Fruit fly (Drosophila melanogaster) whole organism, embryonic: ENCODE measurements around the gene CG10055.

Experiments used
- CG11723 ChIP-seq: fragments of 200-800 bp; sonication (Bioruptor generic); optimal IDR thresholded peaks from 2 replicates; lab custom pipeline; 2017; ENCODE audit warnings: missing biosample characterization, mild to moderate bottlenecking, missing genetic modification characterization
- CG15479 ChIP-seq: fragments of 200-800 bp; sonication (Bioruptor generic); optimal IDR thresholded peaks from 3 replicates; lab custom pipeline; 2019; ENCODE audit warnings: missing biosample characterization, mild to moderate bottlenecking, missing genetic modification characterization, moderate library complexity
- CG1832 ChIP-seq: fragments of 200-800 bp; sonication (Bioruptor generic); optimal IDR thresholded peaks from 2 replicates; lab custom pipeline; 2017; ENCODE audit warnings: missing biosample characterization, mild to moderate bottlenecking, missing genetic modification characterization, inconsistent platforms
- CG2116 ChIP-seq: fragments of 200-800 bp; sonication (Bioruptor generic); optimal IDR thresholded peaks from 3 replicates; lab custom pipeline; 2018; ENCODE audit warnings: missing biosample characterization, mild to moderate bottlenecking, missing genetic modification characterization
- CG34224 ChIP-seq: fragments of 200-800 bp; sonication (Bioruptor generic); IDR thresholded peaks from 3 replicates; pipeline ENCODE4 v1.3.6; 2022; ENCODE audit warnings: missing biosample characterization, missing genetic modification characterization; ENCODE audit not compliant: partially characterized antibody
- CG34376 ChIP-seq: fragments of 200-800 bp; sonication (Bioruptor generic); optimal IDR thresholded peaks from 2 replicates; lab custom pipeline; 2018; ENCODE audit warnings: missing biosample characterization, mild to moderate bottlenecking, missing genetic modification characterization
- CG34422 ChIP-seq: fragments of 200-800 bp; sonication (Bioruptor generic); IDR thresholded peaks from 3 replicates; pipeline ENCODE4 v1.3.6; 2022; ENCODE audit warnings: missing biosample characterization, missing genetic modification characterization
- CG3838 ChIP-seq: fragments of 200-800 bp; sonication (Bioruptor generic); optimal IDR thresholded peaks from 3 replicates; lab custom pipeline; 2016; ENCODE audit warnings: missing biosample characterization, missing genetic modification characterization
- CG4360 ChIP-seq: fragments of 200-800 bp; sonication (Bioruptor generic); IDR thresholded peaks from 2 replicates; pipeline ENCODE4 v1.3.6; 2022; ENCODE audit warnings: missing biosample characterization, missing genetic modification characterization
- CG7357 ChIP-seq: fragments of 200-800 bp; sonication (Bioruptor generic); IDR thresholded peaks from 3 replicates; pipeline ENCODE4 v1.3.6; 2022; ENCODE audit warnings: missing biosample characterization, missing genetic modification characterization
- CG9215 ChIP-seq: fragments of 200-800 bp; sonication (Bioruptor generic); IDR thresholded peaks from 2 replicates; pipeline ENCODE4 v1.3.6; 2022; ENCODE audit warnings: missing biosample characterization, missing genetic modification characterization
- Camta ChIP-seq: fragments of 200-800 bp; sonication (Bioruptor generic); optimal IDR thresholded peaks from 2 replicates; lab custom pipeline; 2016; ENCODE audit warnings: missing biosample characterization, missing genetic modification characterization
- D ChIP-seq, 2 experiments: fragments of 200-800 bp in 1 of 2; fragments of >200 bp in 1 of 2; sonication (Bioruptor generic) in 1 of 2; optimal IDR thresholded peaks; 2 replicates in 1 of 2; 3 replicates in 1 of 2; lab custom pipeline; 2017; ENCODE audit warnings: mild to moderate bottlenecking in 1 of 2, missing biosample characterization in 1 of 2, missing genetic modification characterization in 1 of 2, missing genetic modification reagents in 1 of 2
- Dip2 ChIP-seq: fragments of 200-800 bp; sonication (Bioruptor generic); IDR thresholded peaks from 2 replicates; pipeline ENCODE4 v1.3.6; 2022; ENCODE audit warnings: missing biosample characterization, missing genetic modification characterization
- Eip74EF ChIP-seq, 2 experiments: fragments of 200-800 bp in 1 of 2; fragments of >200 bp in 1 of 2; sonication (Bioruptor generic) in 1 of 2; optimal IDR thresholded peaks; 2 replicates each; lab custom pipeline; 2017 to 2019; ENCODE audit warnings: missing biosample characterization in 2 of 2, missing genetic modification characterization in 2 of 2, mild to moderate bottlenecking in 1 of 2, moderate library complexity in 1 of 2
- Ets65A ChIP-seq: fragments of 200-800 bp; sonication (Bioruptor generic); peaks from one replicate; lab custom pipeline; 2016; ENCODE audit warnings: missing biosample characterization, missing genetic modification characterization
- H15 ChIP-seq: fragments of 200-800 bp; sonication (Bioruptor generic); IDR thresholded peaks from 3 replicates; pipeline ENCODE4 v1.3.6; 2022; ENCODE audit warnings: missing biosample characterization, missing genetic modification characterization
- H2.0 ChIP-seq: fragments of 200-800 bp; sonication (Bioruptor generic); IDR thresholded peaks from 2 replicates; pipeline ENCODE4 v1.3.6; 2022; ENCODE audit warnings: missing biosample characterization, missing genetic modification characterization
- HLH4C ChIP-seq: fragments of 200-800 bp; sonication (Bioruptor generic); IDR thresholded peaks from 3 replicates; pipeline ENCODE4 v1.3.6; 2022; ENCODE audit warnings: missing biosample characterization, missing genetic modification characterization; ENCODE audit not compliant: partially characterized antibody
- Hmr ChIP-seq: fragments of 200-800 bp; sonication (Bioruptor generic); optimal IDR thresholded peaks from 3 replicates; lab custom pipeline; 2017; ENCODE audit warnings: mild to moderate bottlenecking, missing biosample characterization, missing genetic modification reagents, missing genetic modification characterization
- Mad ChIP-seq: fragments of 200-800 bp; sonication (Bioruptor generic); optimal IDR thresholded peaks from 2 replicates; lab custom pipeline; 2016; ENCODE audit warnings: missing biosample characterization, missing genetic modification characterization
- Nf-YB ChIP-seq: fragments of 200-800 bp; sonication (Bioruptor generic); optimal IDR thresholded peaks from 3 replicates; lab custom pipeline; 2019; ENCODE audit warnings: missing biosample characterization, mild to moderate bottlenecking, missing genetic modification characterization, moderate library complexity
- Nf-YC ChIP-seq: fragments of 200-800 bp; optimal IDR thresholded peaks from 3 replicates; lab custom pipeline; 2019; ENCODE audit warnings: missing biosample characterization, mild to moderate bottlenecking, missing genetic modification characterization, moderate library complexity
- aop ChIP-seq: fragments of 200-800 bp; sonication (Bioruptor generic); IDR thresholded peaks from 2 replicates; pipeline ENCODE4 v1.3.6; 2022; ENCODE audit warnings: missing biosample characterization, missing genetic modification characterization
- chinmo ChIP-seq: fragments of 200-800 bp; sonication (Bioruptor generic); IDR thresholded peaks from 4 replicates; pipeline ENCODE4 v1.3.6; 2022; ENCODE audit warnings: missing biosample characterization, missing genetic modification characterization; ENCODE audit not compliant: partially characterized antibody
- dimm ChIP-seq: fragments of 200-800 bp; sonication (Bioruptor generic); IDR thresholded peaks from 2 replicates; pipeline ENCODE4 v1.3.6; 2022; ENCODE audit warnings: missing biosample characterization, missing genetic modification characterization
- dm ChIP-seq: fragments of 200-800 bp; sonication (Bioruptor generic); optimal IDR thresholded peaks from 3 replicates; lab custom pipeline; 2016; ENCODE audit warnings: missing biosample characterization, missing genetic modification characterization
- gcm ChIP-seq: fragments of 200-800 bp; sonication (Bioruptor generic); optimal IDR thresholded peaks from 2 replicates; lab custom pipeline; 2019; ENCODE audit warnings: missing biosample characterization, mild to moderate bottlenecking, missing genetic modification characterization, moderate library complexity
- gsb-n ChIP-seq: fragments of 200-800 bp; sonication (Bioruptor generic); optimal IDR thresholded peaks from 3 replicates; lab custom pipeline; 2018; ENCODE audit warnings: missing biosample characterization, mild to moderate bottlenecking, missing genetic modification characterization
- hb ChIP-seq: fragments of 200-800 bp; sonication (Bioruptor generic); IDR thresholded peaks from 3 replicates; pipeline ENCODE4 v1.3.6; 2022; ENCODE audit warnings: missing biosample characterization, missing genetic modification characterization; ENCODE audit not compliant: partially characterized antibody
- insv ChIP-seq, 2 experiments: fragments of 200-800 bp; sonication (Bioruptor generic); optimal IDR thresholded peaks; 3 replicates each; lab custom pipeline; 2016 to 2018; ENCODE audit warnings: missing biosample characterization in 2 of 2, missing genetic modification characterization in 2 of 2
- mld ChIP-seq: fragments of 200-800 bp; sonication (Bioruptor generic); IDR thresholded peaks from 3 replicates; pipeline ENCODE4 v1.3.6; 2022; ENCODE audit warnings: missing biosample characterization, missing genetic modification characterization; ENCODE audit not compliant: partially characterized antibody
- nau ChIP-seq: fragments of 200-800 bp; sonication (Bioruptor generic); optimal IDR thresholded peaks from 3 replicates; lab custom pipeline; 2017; ENCODE audit warnings: missing biosample characterization, mild to moderate bottlenecking, missing genetic modification characterization, missing genetic modification reagents
- nerfin-1 ChIP-seq: fragments of 200-800 bp; sonication (Bioruptor generic); optimal IDR thresholded peaks from 3 replicates; lab custom pipeline; 2019; ENCODE audit warnings: missing biosample characterization, mild to moderate bottlenecking, missing genetic modification characterization, moderate library complexity
- pita ChIP-seq: fragments of 200-800 bp; sonication (Bioruptor generic); optimal IDR thresholded peaks from 2 replicates; lab custom pipeline; 2017; ENCODE audit warnings: missing biosample characterization, mild to moderate bottlenecking, missing genetic modification characterization
- prd ChIP-seq, 3 experiments: fragments of >200 bp in 2 of 3; fragments of 200-800 bp in 1 of 3; sonication (Bioruptor generic) in 1 of 3; optimal IDR thresholded peaks in 2 of 3; IDR thresholded peaks in 1 of 3; 2 replicates in 2 of 3; 3 replicates in 1 of 3; pipeline versions ENCODE4 v1.3.6 to Lab custom; 2017 to 2022; ENCODE audit warnings: missing biosample characterization in 1 of 3, missing genetic modification characterization in 1 of 3
- pros ChIP-seq: fragments of 200-800 bp; sonication (Bioruptor generic); optimal IDR thresholded peaks from 3 replicates; lab custom pipeline; 2019; ENCODE audit warnings: missing biosample characterization, mild to moderate bottlenecking, missing genetic modification characterization, moderate library complexity
- seq ChIP-seq: fragments of 200-800 bp; sonication (Bioruptor generic); IDR thresholded peaks from 2 replicates; pipeline ENCODE4 v1.3.6; 2022; ENCODE audit warnings: missing biosample characterization, missing genetic modification characterization
- slou ChIP-seq: fragments of 200-800 bp; sonication (Bioruptor generic); optimal IDR thresholded peaks from 3 replicates; lab custom pipeline; 2016; ENCODE audit warnings: missing biosample characterization, missing genetic modification characterization
- ssp ChIP-seq: fragments of 200-800 bp; sonication (Bioruptor generic); IDR thresholded peaks from 2 replicates; pipeline ENCODE4 v1.3.6; 2022; ENCODE audit warnings: missing biosample characterization, missing genetic modification characterization
- tup ChIP-seq: fragments of 200-800 bp; sonication (Bioruptor generic); optimal IDR thresholded peaks from 2 replicates; lab custom pipeline; 2016; ENCODE audit warnings: missing biosample characterization, mild to moderate bottlenecking, missing genetic modification characterization, moderate library complexity
- yki ChIP-seq: fragments of >200 bp; optimal IDR thresholded peaks from 3 replicates; lab custom pipeline; 2018

The CG10055 gene

DNA sequence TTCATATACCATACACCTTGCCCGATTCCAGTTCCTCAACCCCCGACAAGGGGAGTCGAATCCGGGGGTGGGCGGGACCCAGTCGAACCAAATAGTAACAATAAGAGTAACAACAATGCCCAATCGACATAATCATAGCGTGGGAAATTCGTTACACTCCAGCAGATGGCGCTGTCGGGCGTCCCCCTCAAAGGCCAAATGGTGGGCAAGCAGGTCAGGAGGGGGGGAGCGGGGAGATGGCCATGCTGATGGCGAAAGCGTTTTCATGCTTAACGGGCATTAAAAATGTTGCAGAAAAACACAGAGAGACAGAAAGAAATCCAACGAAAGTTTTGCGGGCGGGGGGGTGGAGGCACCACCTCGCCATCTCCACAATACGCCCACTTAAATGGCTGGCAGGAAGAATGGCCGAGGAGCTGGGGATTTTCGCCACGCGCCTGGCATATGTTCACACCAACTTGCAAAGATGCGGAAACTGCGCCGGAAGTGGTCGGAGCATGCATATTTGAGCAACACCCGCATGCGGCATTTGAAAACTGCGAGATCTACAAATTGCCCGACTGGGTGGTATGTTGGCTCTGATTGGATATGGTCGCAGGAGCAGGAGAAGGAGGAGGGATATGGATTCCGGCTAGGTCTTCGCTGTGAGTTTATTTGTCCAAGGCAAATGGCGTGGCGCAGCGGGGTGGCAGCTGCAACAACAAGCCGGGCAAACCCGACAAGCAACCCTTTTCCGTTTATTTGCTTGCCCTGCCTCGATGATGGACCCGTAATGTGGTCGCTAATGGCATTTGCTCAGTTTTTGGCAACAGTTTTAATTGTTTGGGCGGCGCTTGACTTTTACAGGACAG lies 47.1 kb downstream of the CG10055 start (continued):
- TF ChIP-seq CG4360 (GFP tag; lab: Robert Waterston, UW) (peak; percentile 58), CG3838 (GFP tag; lab: Kevin White, UChicago) (no peak), CG34224 (GFP tag; lab: Robert Waterston, UW) (no peak), Eip74EF (GFP tag; optimal IDR thresholded peaks at IDR 0.05; lab: Kevin White, UChicago) (no peak), dm (GFP tag; lab: Kevin White, UChicago) (no peak), aop (GFP tag; lab: Robert Waterston, UW) (no peak), gcm (GFP tag; lab: Kevin White, UChicago) (peak; percentile 9), mld (GFP tag; lab: Robert Waterston, UW) (no peak), CG11723 (GFP tag; lab: Kevin White, UChicago) (no peak), CG15479 (GFP tag; lab: Kevin White, UChicago) (no peak), CG34376 (GFP tag; lab: Kevin White, UChicago) (no peak)

DNA sequence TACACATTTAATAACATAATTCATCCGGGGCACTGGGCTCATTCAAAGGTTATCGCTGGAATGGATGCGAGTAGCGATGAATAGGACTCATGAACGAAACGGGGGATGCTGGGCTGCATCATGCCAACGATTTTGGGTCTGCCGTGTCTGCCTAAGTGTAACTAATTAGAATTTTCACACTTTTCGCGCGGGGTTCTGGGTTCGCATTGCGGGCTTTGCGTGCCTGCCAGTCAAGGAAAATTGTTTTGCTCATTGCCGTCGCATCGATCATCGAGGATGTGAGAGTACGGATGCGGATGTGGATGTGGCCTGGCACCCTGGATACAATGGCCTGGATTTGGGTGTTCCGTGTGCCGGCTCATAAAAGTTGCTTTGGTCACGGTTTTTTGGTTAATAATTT lies 48.4 kb downstream of the CG10055 start:
- TF ChIP-seq seq (GFP tag; lab: Robert Waterston, UW) (no peak), pros (GFP tag; lab: Kevin White, UChicago) (peak; percentile 8), CG1832 (no peak), Ets65A (peak; percentile 65), pita (GFP tag; lab: Kevin White, UChicago) (no peak), CG34422 (no peak), H2.0 (GFP tag; lab: Robert Waterston, UW) (no peak), prd (optimal IDR thresholded peaks at IDR 0.05; lab: Kevin White, UChicago) (no peak), prd (GFP tag; IDR thresholded peaks at IDR 0.05; lab: Robert Waterston, UW) (0 out of 3 replicates have a peak, but pooled peaks have one; percentile 11), gsb-n (tag; lab: Kevin White, UChicago) (peak; percentile 87), yki (lab: Kevin White, UChicago) (no peak), nau (GFP tag; lab: Kevin White, UChicago) (no peak), tup (no peak), CG9215 (GFP tag; lab: Robert Waterston, UW) (no peak), insv (GFP tag; optimal IDR thresholded peaks at IDR 0.05; lab: Kevin White, UChicago) (no peak)
- TF ChIP-seq, all 482 proteins: peak for 4

dm6 chr3R:7137207-7137606 lies 49.3 kb downstream of the CG10055 start:
- TF ChIP-seq hb (GFP tag; lab: Robert Waterston, UW) (no peak), Ets65A (peak; percentile 92), Hmr (GFP tag; lab: Kevin White, UChicago) (no peak), Dip2 (GFP tag; lab: Robert Waterston, UW) (no peak), dimm (no peak)

dm6 chr3R:7135881-7136280 lies 50.6 kb downstream of the CG10055 start, which contains the start of gene Fer1:
Gene Fer1, plus strand, starts transcription at chr3R:7136206.
- peak in 1 of 2 experiments; percentile 70 for TF ChIP-seq insv (GFP tag; optimal IDR thresholded peaks at IDR 0.05; lab: Kevin White, UChicago)
- no peak for TF ChIP-seq H15
- TF ChIP-seq CG7357 (GFP tag; lab: Robert Waterston, UW): peak; percentile 60; the same call in 1 of the 3 replicates
- TF ChIP-seq CG34422: 0 out of 3 replicates have a peak, but pooled peaks have one; percentile 11
- 0 out of 3 replicates have a peak, but pooled peaks have one; percentile 20 for TF ChIP-seq HLH4C (GFP tag; lab: Robert Waterston, UW)
- TF ChIP-seq chinmo (GFP tag; lab: Robert Waterston, UW): 0 out of 4 replicates have a peak, but pooled peaks have one; percentile 27
- peak; percentile 97 for TF ChIP-seq Nf-YC (tag; lab: Kevin White, UChicago)
- peak; percentile 72 for TF ChIP-seq CG2116 (GFP tag; lab: Kevin White, UChicago)
- peak; percentile 95 for TF ChIP-seq Nf-YB
- TF ChIP-seq ssp (GFP tag; lab: Robert Waterston, UW): peak; percentile 39; the same call in 1 of the 2 replicates
- TF ChIP-seq D (optimal IDR thresholded peaks at IDR 0.05; lab: Kevin White, UChicago): no peak
- TF ChIP-seq D (GFP tag; optimal IDR thresholded peaks at IDR 0.05; lab: Kevin White, UChicago): no peak
- TF ChIP-seq nerfin-1: peak; percentile 22
- TF ChIP-seq Ets65A: no peak
- TF ChIP-seq slou (GFP tag; lab: Kevin White, UChicago): no peak
- TF ChIP-seq Camta (GFP tag; lab: Kevin White, UChicago): no peak
- no peak for TF ChIP-seq Mad (GFP tag; lab: Kevin White, UChicago)
- peak; percentile 59; the same call in 1 of the 2 replicates for TF ChIP-seq seq (GFP tag; lab: Robert Waterston, UW)
